Worm (Caenorhabditis elegans) whole organism, young adult: ENCODE data around the gene bli-6.

ENCODE experiments used
- B0019.2 ChIP-seq: fragments of 200-800 bp; sonication (Bioruptor generic); conservative IDR thresholded peaks from 2 replicates; pipeline ENCODE4 v1.3.6; 2022; ENCODE audit warnings: missing genetic modification reagents, missing genetic modification characterization, missing compliant biosample characterization
- B0336.3 ChIP-seq: fragments of 200-800 bp; sonication (Bioruptor generic); IDR thresholded peaks from 2 replicates; pipeline ENCODE4 v1.3.6; 2022; ENCODE audit warnings: missing genetic modification characterization, missing compliant biosample characterization
- D2030.7 ChIP-seq: fragments of 200-800 bp; sonication (Bioruptor generic); IDR thresholded peaks from 2 replicates; pipeline ENCODE4 v1.3.6; 2022; ENCODE audit warnings: missing genetic modification reagents, missing genetic modification characterization, missing compliant biosample characterization
- F10E7.11 ChIP-seq: sonication (generic microtip); optimal IDR thresholded peaks from 2 replicates; lab custom pipeline; 2017; ENCODE audit warnings: mild to moderate bottlenecking, missing genetic modification characterization, moderate library complexity, missing compliant biosample characterization
- F23B12.7 ChIP-seq: sonication (generic microtip); optimal IDR thresholded peaks from 2 replicates; lab custom pipeline; 2017; ENCODE audit warnings: missing genetic modification characterization, mild to moderate bottlenecking, missing compliant biosample characterization, antibody characterized with exemption, moderate library complexity; ENCODE audit not compliant: insufficient read depth
- F37B4.10 ChIP-seq: fragments of 200-800 bp; sonication (Bioruptor generic); IDR thresholded peaks from 2 replicates; pipeline ENCODE4 v1.3.6; 2022; ENCODE audit warnings: missing genetic modification characterization, missing compliant biosample characterization
- F49E8.2 ChIP-seq: sonication (generic microtip); optimal IDR thresholded peaks from 3 replicates; lab custom pipeline; 2017; ENCODE audit warnings: missing genetic modification characterization, mild to moderate bottlenecking, missing compliant biosample characterization, antibody characterized with exemption, moderate library complexity; ENCODE audit not compliant: insufficient read depth
- F55B11.4 ChIP-seq: sonication (generic microtip); optimal IDR thresholded peaks from 2 replicates; lab custom pipeline; 2016; ENCODE audit warnings: missing compliant biosample characterization, missing genetic modification characterization, borderline replicate concordance; ENCODE audit not compliant: insufficient read depth
- K11D2.4 ChIP-seq: fragments of 200-800 bp; sonication (Bioruptor generic); IDR thresholded peaks from 2 replicates; pipeline ENCODE4 v1.3.6; 2022; ENCODE audit warnings: missing genetic modification reagents, missing genetic modification characterization, missing compliant biosample characterization
- T07F8.4 ChIP-seq: sonication (generic microtip); optimal IDR thresholded peaks from 2 replicates; lab custom pipeline; 2016; ENCODE audit warnings: mild to moderate bottlenecking, missing genetic modification characterization, moderate library complexity, missing compliant biosample characterization
- T26A5.8 ChIP-seq: sonication (generic microtip); optimal IDR thresholded peaks from 2 replicates; lab custom pipeline; 2016; ENCODE audit warnings: missing genetic modification characterization, missing compliant biosample characterization
- Y53F4B.3 ChIP-seq: fragments of 200-800 bp; sonication (Bioruptor generic); IDR thresholded peaks from 2 replicates; pipeline ENCODE4 v1.3.6; 2022; ENCODE audit warnings: missing genetic modification reagents, missing genetic modification characterization, missing compliant biosample characterization
- Y95B8A.8 ChIP-seq: fragments of 200-800 bp; sonication (Bioruptor generic); IDR thresholded peaks from 2 replicates; pipeline ENCODE4 v1.3.6; 2022; ENCODE audit warnings: missing genetic modification reagents, missing genetic modification characterization, missing compliant biosample characterization
- akir-1 ChIP-seq: fragments of 200-800 bp; sonication (Bioruptor generic); optimal IDR thresholded peaks from 2 replicates; lab custom pipeline; 2018; ENCODE audit warnings: mild to moderate bottlenecking, missing genetic modification characterization, moderate library complexity, missing compliant biosample characterization
- atf-7 ChIP-seq: sonication (generic microtip); optimal IDR thresholded peaks from 2 replicates; lab custom pipeline; 2017; ENCODE audit warnings: mild to moderate bottlenecking, missing genetic modification characterization, missing compliant biosample characterization
- attf-3 ChIP-seq: fragments of 200-800 bp; sonication (Bioruptor generic); conservative IDR thresholded peaks from 2 replicates; pipeline ENCODE4 v1.3.6; 2022; ENCODE audit warnings: missing genetic modification reagents, missing genetic modification characterization, missing compliant biosample characterization
- bed-2 ChIP-seq: fragments of 200-800 bp; sonication (Bioruptor generic); IDR thresholded peaks from 2 replicates; pipeline ENCODE4 v1.3.6; 2022; ENCODE audit warnings: missing genetic modification reagents, missing genetic modification characterization, missing compliant biosample characterization
- ceh-27 ChIP-seq: fragments of 200-800 bp; sonication (Bioruptor generic); optimal IDR thresholded peaks from 2 replicates; lab custom pipeline; 2018; ENCODE audit warnings: mild to moderate bottlenecking, missing genetic modification characterization, moderate library complexity, missing compliant biosample characterization
- chd-7 ChIP-seq: sonication (generic microtip); optimal IDR thresholded peaks from 2 replicates; lab custom pipeline; 2016; ENCODE audit warnings: mild to moderate bottlenecking, missing genetic modification characterization, moderate library complexity, missing compliant biosample characterization
- die-1 ChIP-seq: sonication (generic microtip); optimal IDR thresholded peaks from 2 replicates; lab custom pipeline; 2016; ENCODE audit warnings: missing genotype, mild to moderate bottlenecking, missing genetic modification characterization, missing compliant biosample characterization
- efl-1 ChIP-seq: fragments of 150-350 bp; optimal IDR thresholded peaks from 2 replicates; lab custom pipeline; 2014; ENCODE audit warnings: missing biosample characterization, missing genetic modification reagents, missing genetic modification characterization
- egl-44 ChIP-seq: fragments of 200-800 bp; sonication (Bioruptor generic); IDR thresholded peaks from 2 replicates; pipeline ENCODE4 v1.3.6; 2022; ENCODE audit warnings: missing genetic modification reagents, missing genetic modification characterization, missing compliant biosample characterization
- ekl-4 ChIP-seq: fragments of 200-800 bp; sonication (Bioruptor generic); IDR thresholded peaks from 2 replicates; pipeline ENCODE4 v1.3.6; 2022; ENCODE audit warnings: missing genetic modification reagents, missing genetic modification characterization, missing compliant biosample characterization
- ets-4 ChIP-seq: fragments of 200-800 bp; sonication (Bioruptor generic); optimal IDR thresholded peaks from 2 replicates; lab custom pipeline; 2018; ENCODE audit warnings: mild to moderate bottlenecking, missing genetic modification characterization, missing compliant biosample characterization
- fkh-3 ChIP-seq: sonication (generic microtip); optimal IDR thresholded peaks from 2 replicates; lab custom pipeline; 2016; ENCODE audit warnings: mild to moderate bottlenecking, missing genetic modification characterization, missing compliant biosample characterization
- him-1 ChIP-seq: sonication (generic microtip); optimal IDR thresholded peaks from 2 replicates; lab custom pipeline; 2016; ENCODE audit warnings: missing genotype, missing genetic modification reagents, missing genetic modification characterization, missing compliant biosample characterization
- hlh-12 ChIP-seq: sonication (generic microtip); optimal IDR thresholded peaks from 2 replicates; lab custom pipeline; 2016; ENCODE audit warnings: missing genetic modification characterization, missing compliant biosample characterization
- hsf-1 ChIP-seq: fragments of 200-800 bp; sonication (Bioruptor generic); IDR thresholded peaks from 2 replicates; pipeline ENCODE4 v1.3.6; 2022; ENCODE audit warnings: missing genetic modification reagents, missing genetic modification characterization, missing compliant biosample characterization
- lin-40 ChIP-seq: sonication (generic microtip); optimal IDR thresholded peaks from 2 replicates; lab custom pipeline; 2016; ENCODE audit warnings: missing genetic modification characterization, mild to moderate bottlenecking, missing compliant biosample characterization, missing genotype, missing genetic modification reagents
- lin-54 ChIP-seq: fragments of 200-800 bp; sonication (Bioruptor generic); optimal IDR thresholded peaks from 2 replicates; lab custom pipeline; 2018; ENCODE audit warnings: mild to moderate bottlenecking, missing genetic modification characterization, missing compliant biosample characterization
- lir-1 ChIP-seq: fragments of 200-800 bp; sonication (Bioruptor generic); conservative IDR thresholded peaks from 2 replicates; pipeline ENCODE4 v1.3.6; 2022; ENCODE audit warnings: missing genetic modification reagents, missing genetic modification characterization, missing compliant biosample characterization
- madf-3 ChIP-seq: fragments of 200-800 bp; sonication (Bioruptor generic); IDR thresholded peaks from 2 replicates; pipeline ENCODE4 v1.3.6; 2022; ENCODE audit warnings: missing genetic modification reagents, missing genetic modification characterization, missing compliant biosample characterization
- madf-6 ChIP-seq: fragments of 200-800 bp; sonication (Bioruptor generic); IDR thresholded peaks from 2 replicates; pipeline ENCODE4 v1.3.6; 2022; ENCODE audit warnings: missing genetic modification reagents, missing genetic modification characterization, missing compliant biosample characterization
- mel-28 ChIP-seq: sonication (generic microtip); optimal IDR thresholded peaks from 2 replicates; lab custom pipeline; 2016; ENCODE audit warnings: borderline replicate concordance, mild to moderate bottlenecking, missing genetic modification characterization, missing compliant biosample characterization
- mxl-1 ChIP-seq: sonication (generic microtip); optimal IDR thresholded peaks from 2 replicates; lab custom pipeline; 2016; ENCODE audit warnings: missing genetic modification characterization, missing compliant biosample characterization
- nhr-27 ChIP-seq: fragments of 200-800 bp; sonication (Bioruptor generic); optimal IDR thresholded peaks from 2 replicates; lab custom pipeline; 2018; ENCODE audit warnings: mild to moderate bottlenecking, missing genetic modification characterization, moderate library complexity, missing compliant biosample characterization
- nhr-80 ChIP-seq: sonication (generic microtip); optimal IDR thresholded peaks from 2 replicates; lab custom pipeline; 2016; ENCODE audit warnings: missing genetic modification characterization, missing compliant biosample characterization
- rcor-1 ChIP-seq: fragments of 200-800 bp; sonication (Bioruptor generic); IDR thresholded peaks from 2 replicates; pipeline ENCODE4 v1.3.6; 2022; ENCODE audit warnings: missing genetic modification reagents, missing genetic modification characterization, missing compliant biosample characterization
- repo-1 ChIP-seq: sonication (generic microtip); optimal IDR thresholded peaks from 2 replicates; lab custom pipeline; 2017; ENCODE audit warnings: mild to moderate bottlenecking, missing genetic modification characterization, missing compliant biosample characterization
- rpc-1 ChIP-seq, 2 experiments: fragments of 150-350 bp in 1 of 2; sonication (generic microtip) in 1 of 2; optimal IDR thresholded peaks; 2 replicates each; lab custom pipeline; 2014 to 2018; ENCODE audit warnings: missing biosample characterization in 1 of 2, missing genetic modification characterization in 1 of 2, missing genetic modification reagents in 1 of 2, missing genotype in 1 of 2
- snpc-3.4 ChIP-seq: sonication (generic microtip); optimal IDR thresholded peaks from 2 replicates; lab custom pipeline; 2017; ENCODE audit warnings: missing genetic modification characterization, mild to moderate bottlenecking, missing compliant biosample characterization, antibody characterized with exemption, moderate library complexity, missing genotype, missing genetic modification reagents
- snpc-4 ChIP-seq, 5 experiments: fragments of 150-350 bp in 1 of 5; sonication (generic microtip) in 4 of 5; optimal IDR thresholded peaks; 2 replicates each; lab custom pipeline; 2014 to 2018; ENCODE audit warnings: missing genetic modification characterization in 5 of 5, missing biosample characterization in 3 of 5, antibody characterized with exemption in 2 of 5, mild to moderate bottlenecking in 2 of 5, missing compliant biosample characterization in 2 of 5, missing genotype in 2 of 5, moderate library complexity in 2 of 5, missing genetic modification reagents in 1 of 5
- tbx-9 ChIP-seq: sonication (generic microtip); optimal IDR thresholded peaks from 2 replicates; lab custom pipeline; 2016; ENCODE audit warnings: borderline replicate concordance, missing genetic modification characterization, inconsistent platforms, missing compliant biosample characterization
- xnd-1 ChIP-seq: sonication (generic microtip); optimal IDR thresholded peaks from 2 replicates; lab custom pipeline; 2016; ENCODE audit warnings: missing genotype, missing genetic modification reagents, missing genetic modification characterization, missing compliant biosample characterization
- ztf-22 ChIP-seq: fragments of 200-800 bp; sonication (Bioruptor generic); optimal IDR thresholded peaks from 2 replicates; lab custom pipeline; 2018; ENCODE audit warnings: mild to moderate bottlenecking, missing genetic modification characterization, moderate library complexity, missing compliant biosample characterization
- ztf-26 ChIP-seq: sonication (generic microtip); optimal IDR thresholded peaks from 2 replicates; lab custom pipeline; 2017; ENCODE audit warnings: missing genetic modification characterization, missing compliant biosample characterization
- ztf-28 ChIP-seq: fragments of 200-800 bp; sonication (Bioruptor generic); IDR thresholded peaks from 2 replicates; pipeline ENCODE4 v1.3.6; 2022; ENCODE audit warnings: missing genetic modification reagents, missing genetic modification characterization, missing compliant biosample characterization
- ztf-3 ChIP-seq: fragments of 200-800 bp; sonication (Bioruptor generic); optimal IDR thresholded peaks from 2 replicates; lab custom pipeline; 2018; ENCODE audit warnings: mild to moderate bottlenecking, missing genetic modification characterization, missing compliant biosample characterization

Gene bli-6

DNA sequence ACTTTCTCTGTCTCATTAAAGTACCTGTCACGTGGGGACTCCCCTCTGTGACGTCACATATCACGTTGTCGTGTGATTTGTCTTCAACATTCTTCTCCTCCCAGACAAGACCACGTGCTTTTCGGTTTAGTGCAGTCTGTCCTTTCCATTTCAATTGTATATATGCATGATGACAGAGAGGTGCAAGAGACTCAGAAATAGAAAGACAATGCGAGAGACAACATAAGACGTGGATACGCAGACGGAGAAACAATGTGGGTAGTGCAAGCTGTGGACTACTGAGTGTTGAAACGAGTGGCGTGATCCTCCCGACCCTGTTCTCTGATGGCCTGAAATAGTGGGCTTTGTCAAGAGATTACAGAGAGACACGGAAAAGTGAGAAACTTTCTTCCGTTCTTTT, 40.1 kb upstream of the bli-6 start (continued):
- TF ChIP-seq attf-3 (GFP tag; lab: Robert Waterston, UW) (no peak), F23B12.7 (no peak), ztf-3 (GFP tag; lab: Kevin White, UChicago) (peak; percentile 81), Y95B8A.8 (GFP tag; lab: Robert Waterston, UW) (peak; percentile 77; the same call in 1 of the 2 replicates), B0336.3 (GFP tag; lab: Robert Waterston, UW) (peak; percentile 97), chd-7 (tag; lab: Kevin White, UChicago) (peak; percentile 97), lin-54 (GFP tag; lab: Kevin White, UChicago) (peak; percentile 70), nhr-80 (tag; lab: Kevin White, UChicago) (peak; percentile 95), ztf-28 (GFP tag; lab: Robert Waterston, UW) (no peak), snpc-3.4 (no peak), T26A5.8 (tag; lab: Kevin White, UChicago) (no peak), hlh-12 (tag; lab: Kevin White, UChicago) (no peak), nhr-27 (tag; lab: Kevin White, UChicago) (no peak), mxl-1 (tag; lab: Kevin White, UChicago) (no peak), fkh-3 (tag; lab: Kevin White, UChicago) (no peak), tbx-9 (tag; lab: Kevin White, UChicago) (no peak), lir-1 (GFP tag; lab: Robert Waterston, UW) (peak; percentile 86), die-1 (tag; lab: Kevin White, UChicago) (peak; percentile 34), akir-1 (GFP tag; lab: Kevin White, UChicago) (peak; percentile 92), rpc-1 (optimal IDR thresholded peaks at IDR 0.05; lab: Kevin White, UChicago) (no peak), rpc-1 (tag; optimal IDR thresholded peaks at IDR 0.05; lab: Kevin White, UChicago) (no peak), atf-7 (tag; lab: Kevin White, UChicago) (peak; percentile 97), D2030.7 (GFP tag; lab: Robert Waterston, UW) (no peak), F10E7.11 (tag; lab: Kevin White, UChicago) (peak; percentile 70), ztf-26 (tag; lab: Kevin White, UChicago) (peak; percentile 96), ceh-27 (GFP tag; lab: Kevin White, UChicago) (peak; percentile 84), Y53F4B.3 (no peak), T07F8.4 (tag; lab: Kevin White, UChicago) (peak; percentile 21), lin-40 (tag; lab: Kevin White, UChicago) (peak; percentile 96), snpc-4 (GFP tag; optimal IDR thresholded peaks at IDR 0.05; lab: Kevin White, UChicago) (no peak), snpc-4 (tag; optimal IDR thresholded peaks at IDR 0.05; lab: Kevin White, UChicago) (peak; percentile 25 to 73 (median 66)), xnd-1 (no peak), repo-1 (tag; lab: Kevin White, UChicago) (peak; percentile 84), rcor-1 (GFP tag; lab: Robert Waterston, UW) (peak; percentile 55; the same call in 1 of the 2 replicates), madf-6 (GFP tag; lab: Robert Waterston, UW) (peak; percentile 48; the same call in 1 of the 2 replicates), F49E8.2 (no peak), ztf-22 (GFP tag; lab: Kevin White, UChicago) (peak; percentile 89), him-1 (tag; lab: Kevin White, UChicago) (no peak), ekl-4 (GFP tag; lab: Robert Waterston, UW) (peak; percentile 89), mel-28 (tag; lab: Kevin White, UChicago) (peak; percentile 63), K11D2.4 (GFP tag; lab: Robert Waterston, UW) (peak; percentile 92), F37B4.10 (GFP tag; lab: Robert Waterston, UW) (0 out of 2 replicates have a peak, but pooled peaks have one; percentile 19), ets-4 (GFP tag; lab: Kevin White, UChicago) (peak; percentile 95), efl-1 (GFP tag; lab: Kevin White, UChicago) (no peak), hsf-1 (GFP tag; lab: Robert Waterston, UW) (no peak), madf-3 (0 out of 2 replicates have a peak, but pooled peaks have one; percentile 15), F55B11.4 (tag; lab: Kevin White, UChicago) (no peak), B0019.2 (GFP tag; lab: Robert Waterston, UW) (no peak), egl-44 (GFP tag; lab: Robert Waterston, UW) (peak; percentile 90), bed-2 (GFP tag; lab: Robert Waterston, UW) (no peak)
